Fruit fly (Drosophila melanogaster) Kc167 (cell line): Measurements from ENCODE around the gene CG1529.

Source experiments
- Myc ChIP-seq: fragments of >200 bp; optimal IDR thresholded peaks from 2 replicates; lab custom pipeline; 2017; ENCODE audit warnings: missing external identifiers
- Sin3A ChIP-seq: fragments of >200 bp; optimal IDR thresholded peaks from 2 replicates; lab custom pipeline; 2018; ENCODE audit warnings: missing external identifiers
- h ChIP-seq: fragments of >200 bp; optimal IDR thresholded peaks from 3 replicates; lab custom pipeline; 2018; ENCODE audit warnings: missing external identifiers
- insv ChIP-seq: fragments of >200 bp; optimal IDR thresholded peaks from 3 replicates; lab custom pipeline; 2018; ENCODE audit warnings: missing external identifiers
- psq ChIP-seq: fragments of >200 bp; optimal IDR thresholded peaks from 2 replicates; lab custom pipeline; 2017; ENCODE audit warnings: missing external identifiers
- ttk ChIP-seq: sonication (Bioruptor generic); optimal IDR thresholded peaks from 2 replicates; lab custom pipeline; 2017; ENCODE audit warnings: missing external identifiers

CG1529 gene

DNA sequence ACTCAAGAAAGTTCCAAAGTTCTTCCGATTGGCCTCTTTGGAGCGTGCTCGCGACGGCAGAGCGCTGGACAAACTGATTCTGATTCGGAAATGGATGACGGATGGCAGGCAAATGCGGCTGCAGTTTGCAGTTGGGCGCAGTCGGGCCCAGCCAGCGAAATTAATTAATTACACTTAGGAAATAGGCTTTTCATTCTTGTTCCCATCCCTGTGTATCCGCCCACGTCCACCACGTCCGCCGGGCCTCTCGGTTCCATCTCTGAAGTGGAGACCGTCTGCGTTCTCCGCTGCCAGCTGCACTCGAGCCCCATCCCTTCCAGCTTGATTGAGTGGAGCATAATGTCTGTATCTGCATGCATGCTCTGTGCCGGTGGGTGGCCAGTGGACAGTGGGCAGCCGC lies 8.8 kb upstream of the CG1529 start, which contains the start of gene CG15449:
TSS of gene CG15449 (minus strand) at position 101 of the 400 bp plus-strand sequence.
- no peak for TF ChIP-seq psq (lab: Kevin White, UChicago)
- no peak for TF ChIP-seq ttk (lab: Kevin White, UChicago)
- TF ChIP-seq Sin3A, result no peak
- no peak for TF ChIP-seq h (lab: Kevin White, UChicago)
- TF ChIP-seq insv (lab: Kevin White, UChicago), result no peak
- no peak for TF ChIP-seq Myc (lab: Kevin White, UChicago)

DNA sequence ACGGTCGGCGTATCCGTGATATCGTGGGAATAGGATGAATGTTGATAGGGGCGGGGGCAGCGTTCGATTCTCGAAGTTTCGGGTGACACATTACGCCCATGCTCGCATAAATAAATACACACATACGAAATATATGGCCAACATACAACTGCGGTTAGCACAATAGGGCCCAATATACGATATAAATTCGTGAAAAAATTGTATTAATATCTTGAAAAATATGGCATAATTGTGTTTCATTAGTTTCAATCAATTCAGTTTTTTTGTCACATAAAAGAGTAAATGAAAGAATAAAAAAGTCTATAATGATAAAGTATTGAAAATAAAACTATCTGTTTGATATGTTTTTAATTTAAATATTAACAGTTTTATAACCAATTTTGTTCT lies 4.2 kb upstream of the CG1529 start:
- TF ChIP-seq ttk (lab: Kevin White, UChicago) (no peak), h (lab: Kevin White, UChicago) (no peak), psq (lab: Kevin White, UChicago) (no peak), insv (lab: Kevin White, UChicago) (no peak), Sin3A (no peak), Myc (lab: Kevin White, UChicago) (no peak)

DNA sequence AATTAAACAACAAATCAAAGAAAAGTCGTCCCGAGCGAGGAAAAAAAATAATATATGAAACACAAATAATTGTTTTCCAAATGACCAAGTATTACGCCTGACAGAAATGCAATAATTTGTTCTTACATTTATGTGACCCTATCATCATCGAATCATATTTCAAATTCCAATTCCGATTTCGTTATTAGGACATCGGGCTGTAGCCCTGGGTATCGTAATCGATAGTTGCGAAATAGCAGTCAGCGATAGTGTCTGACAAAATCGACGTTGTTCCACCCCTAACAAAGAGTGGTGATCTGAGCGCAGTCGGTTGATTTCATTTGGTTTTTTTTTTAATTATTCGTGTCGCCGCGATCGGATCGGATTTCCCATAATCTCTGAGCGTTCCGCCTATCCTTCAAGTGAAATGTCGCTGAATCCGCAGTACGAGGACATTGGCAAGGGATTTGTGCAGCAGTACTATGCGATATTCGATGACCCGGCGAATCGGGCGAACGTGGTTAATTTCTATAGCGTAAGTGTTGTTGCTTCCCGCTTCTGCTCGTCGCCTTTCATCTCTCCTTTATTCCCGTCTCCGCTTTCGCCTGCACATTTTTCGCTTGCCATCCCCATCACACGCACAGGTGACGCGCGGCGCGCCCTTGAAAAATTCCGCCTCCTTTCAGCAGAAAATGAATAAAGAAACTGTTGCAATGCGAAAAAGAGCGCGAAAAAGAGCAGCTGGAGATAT lies 3.6 kb upstream of the CG1529 start, which contains the start of gene Ntf-2:
TSS of gene Ntf-2 (plus strand) at position 262 of the 730 bp plus-strand sequence.
- TF ChIP-seq Myc (lab: Kevin White, UChicago), result no peak
- no peak for TF ChIP-seq ttk (lab: Kevin White, UChicago)
- no peak for TF ChIP-seq insv (lab: Kevin White, UChicago)
- no peak for TF ChIP-seq psq (lab: Kevin White, UChicago)
- TF ChIP-seq h (lab: Kevin White, UChicago), result no peak
- TF ChIP-seq Sin3A, result no peak

DNA sequence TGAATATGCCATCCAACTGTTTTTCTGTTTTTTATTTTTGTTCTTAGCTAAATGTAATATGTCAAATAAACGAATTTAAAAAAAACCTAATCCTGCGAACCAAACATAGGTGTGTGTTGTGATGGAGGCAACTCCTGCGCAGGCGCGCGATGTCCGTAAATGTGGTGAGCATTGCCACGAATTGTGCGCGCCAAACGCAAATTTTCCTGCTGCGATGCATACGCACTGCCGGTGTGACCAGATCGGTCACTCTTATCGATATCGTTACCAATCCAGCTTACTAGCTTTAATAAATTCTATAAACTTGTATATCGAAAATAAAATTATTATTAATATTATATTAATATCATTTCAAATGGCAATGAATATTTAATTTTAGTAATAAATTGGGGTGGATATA lies 2.9 kb upstream of the CG1529 start:
- TF ChIP-seq insv (lab: Kevin White, UChicago) (no peak), ttk (lab: Kevin White, UChicago) (no peak), Myc (lab: Kevin White, UChicago) (no peak), psq (lab: Kevin White, UChicago) (no peak), Sin3A (no peak), h (lab: Kevin White, UChicago) (no peak)

DNA sequence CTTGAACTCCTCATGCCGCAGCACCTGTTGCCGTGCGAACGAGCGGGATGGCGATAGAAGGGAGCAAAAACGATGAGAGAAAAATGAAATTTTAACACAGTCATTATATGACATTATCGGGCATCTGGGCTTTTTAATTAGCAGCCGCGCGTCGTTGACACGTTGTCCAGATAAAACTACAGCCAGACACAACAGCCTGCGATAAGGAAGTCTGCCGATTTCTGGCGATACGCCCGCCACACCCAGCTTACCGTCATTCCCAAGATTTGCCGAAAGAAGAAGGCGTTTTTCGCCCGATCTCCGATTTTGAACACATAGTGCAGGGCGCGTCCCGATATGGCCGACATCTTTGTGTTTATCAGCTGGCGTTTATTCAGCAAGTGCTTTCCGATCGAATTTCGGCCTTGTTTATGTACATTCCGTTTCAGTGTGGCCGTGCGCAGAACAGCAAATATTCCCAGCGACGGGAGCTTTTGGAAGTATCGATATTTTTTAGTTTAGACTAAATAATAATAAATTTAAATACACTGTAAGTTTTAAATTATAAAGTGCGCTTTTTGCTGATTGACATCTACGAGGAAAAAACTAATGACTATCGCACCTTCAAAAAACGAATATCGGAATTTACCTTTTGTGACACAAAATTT lies 3.7 kb downstream of the CG1529 start, which contains the start of gene CG1532:
TSS of gene CG1532 (minus strand) at position 433 of the 647 bp plus-strand sequence.
- TF ChIP-seq ttk (lab: Kevin White, UChicago) (no peak), Sin3A (no peak), Myc (lab: Kevin White, UChicago) (no peak), insv (lab: Kevin White, UChicago) (no peak), h (lab: Kevin White, UChicago) (no peak), psq (lab: Kevin White, UChicago) (no peak)

DNA sequence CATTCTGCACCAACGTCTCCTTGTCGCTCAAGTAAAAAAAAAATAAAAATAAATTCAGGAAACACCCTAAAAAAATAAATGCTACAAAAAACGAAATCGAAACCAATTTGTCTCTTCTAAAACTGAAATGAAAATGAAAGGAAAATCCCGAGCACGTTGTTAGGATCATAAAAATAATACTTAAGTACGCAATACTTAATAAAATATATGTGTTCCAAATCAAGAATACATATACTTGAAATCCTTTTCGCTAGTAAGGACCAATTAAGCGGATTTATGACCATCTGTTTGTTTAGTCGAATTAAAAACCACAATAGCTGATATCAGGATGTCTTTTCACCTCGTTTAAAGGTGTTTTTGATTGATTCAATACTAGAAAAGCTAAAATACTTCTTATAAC lies 6.0 kb downstream of the CG1529 start, which contains the start of gene r-cup:
TSS of gene r-cup (minus strand) at position 101 of the 400 bp plus-strand sequence.
- no peak for TF ChIP-seq Myc (lab: Kevin White, UChicago)
- TF ChIP-seq h (lab: Kevin White, UChicago), result no peak
- TF ChIP-seq psq (lab: Kevin White, UChicago), result no peak
- TF ChIP-seq Sin3A, result no peak
- no peak for TF ChIP-seq ttk (lab: Kevin White, UChicago)
- no peak for TF ChIP-seq insv (lab: Kevin White, UChicago)

DNA sequence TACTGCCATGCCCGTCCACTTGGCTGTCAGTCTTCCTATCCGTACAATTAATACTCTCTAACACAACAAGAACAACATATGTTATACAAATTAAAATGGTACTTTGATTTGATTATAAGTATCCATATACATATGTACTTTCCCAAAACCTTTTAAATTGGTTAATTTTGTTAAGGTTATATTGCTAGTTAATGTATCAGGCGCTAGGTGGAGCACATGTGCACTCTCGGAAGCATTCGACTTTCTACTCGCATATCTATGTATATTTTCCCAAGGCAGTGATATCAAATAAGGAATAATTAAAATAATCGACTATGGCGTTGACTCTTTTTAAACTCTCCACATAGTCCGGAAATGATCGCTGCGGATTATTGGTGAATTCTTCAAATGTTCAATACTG lies 14.2 kb downstream of the CG1529 start:
- no peak for TF ChIP-seq psq (lab: Kevin White, UChicago)
- no peak for TF ChIP-seq Myc (lab: Kevin White, UChicago)
- no peak for TF ChIP-seq h (lab: Kevin White, UChicago)
- no peak for TF ChIP-seq ttk (lab: Kevin White, UChicago)
- TF ChIP-seq insv (lab: Kevin White, UChicago), result no peak
- no peak for TF ChIP-seq Sin3A

DNA sequence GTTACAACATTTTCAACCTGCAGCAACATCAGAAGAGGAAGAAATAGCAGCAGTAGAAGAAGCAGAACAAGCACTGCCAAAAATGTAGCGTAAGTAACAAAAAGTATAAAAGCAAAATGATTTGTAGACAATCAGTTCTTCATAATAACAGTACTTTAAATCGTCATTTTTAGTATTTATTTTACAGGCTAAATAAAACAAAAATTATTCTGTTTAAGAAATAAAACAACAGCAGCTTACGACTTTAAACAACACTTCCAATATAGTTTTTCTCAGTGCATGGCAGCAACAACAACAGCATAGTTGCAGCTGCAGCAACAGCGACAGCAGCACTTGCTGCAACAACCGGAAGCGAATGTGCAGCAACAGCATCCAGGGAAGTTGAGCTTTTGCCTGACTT lies 21.2 kb downstream of the CG1529 start:
- TF ChIP-seq Myc (lab: Kevin White, UChicago) (no peak), ttk (lab: Kevin White, UChicago) (no peak), h (lab: Kevin White, UChicago) (no peak), Sin3A (no peak), insv (lab: Kevin White, UChicago) (no peak), psq (lab: Kevin White, UChicago) (no peak)

DNA sequence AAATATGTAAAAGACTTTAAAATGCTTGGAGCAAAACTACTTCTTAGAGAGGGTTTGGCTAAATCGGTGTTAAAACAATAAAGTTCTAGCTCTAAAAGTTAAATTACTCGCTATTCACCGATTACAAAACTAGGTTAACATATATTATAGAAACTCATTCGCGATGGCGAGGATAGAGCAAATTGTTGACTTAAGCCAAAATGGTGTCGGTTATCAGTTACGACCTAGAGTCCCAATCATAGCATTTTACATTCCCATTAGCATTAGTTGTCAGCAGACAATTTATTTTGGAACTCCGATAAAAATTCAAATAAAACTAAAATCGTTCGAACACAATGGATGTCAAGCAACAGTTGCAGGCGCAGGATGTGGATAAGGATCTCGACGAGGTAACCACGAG lies 47.4 kb downstream of the CG1529 start, which contains the start of gene CG11666:
TSS of gene CG11666 (plus strand) at position 301 of the 400 bp plus-strand sequence.
- no peak for TF ChIP-seq h (lab: Kevin White, UChicago)
- TF ChIP-seq psq (lab: Kevin White, UChicago), result no peak
- TF ChIP-seq ttk (lab: Kevin White, UChicago), result no peak
- TF ChIP-seq Myc (lab: Kevin White, UChicago), result no peak
- no peak for TF ChIP-seq insv (lab: Kevin White, UChicago)
- TF ChIP-seq Sin3A, result no peak
